Worm (Caenorhabditis elegans) whole organism, mixed stage, embryonic: ENCODE data around the gene T04A8.13.
A peak's percentile ranks its signal among the peaks of the same experiment; 100 is the strongest.

Source experiments
- M03D4.4 ChIP-seq: sonication (generic microtip); optimal IDR thresholded peaks from 2 replicates; lab custom pipeline; 2017; ENCODE audit warnings: mild to moderate bottlenecking, missing genetic modification characterization, missing compliant biosample characterization
- bed-3 ChIP-seq: fragments of 200-800 bp; sonication (Bioruptor generic); optimal IDR thresholded peaks from 3 replicates; lab custom pipeline; 2018; ENCODE audit warnings: mild to moderate bottlenecking, missing genetic modification characterization, moderate library complexity, missing compliant biosample characterization
- blmp-1 ChIP-seq: fragments of 150-350 bp; optimal IDR thresholded peaks from 2 replicates; lab custom pipeline; 2014; ENCODE audit warnings: missing biosample characterization, missing genetic modification characterization
- ceh-39 ChIP-seq: fragments of 150-350 bp; optimal IDR thresholded peaks from 2 replicates; lab custom pipeline; 2014; ENCODE audit warnings: missing biosample characterization, missing genetic modification characterization
- ceh-43 ChIP-seq: fragments of 200-800 bp; sonication (Bioruptor generic); optimal IDR thresholded peaks from 2 replicates; lab custom pipeline; 2018; ENCODE audit warnings: mild to moderate bottlenecking, missing genetic modification characterization, moderate library complexity, missing compliant biosample characterization
- ceh-83 ChIP-seq: fragments of 200-800 bp; sonication (Bioruptor generic); optimal IDR thresholded peaks from 2 replicates; lab custom pipeline; 2018; ENCODE audit warnings: mild to moderate bottlenecking, missing genetic modification characterization, missing compliant biosample characterization
- ces-1 ChIP-seq: fragments of 150-350 bp; optimal IDR thresholded peaks from 2 replicates; lab custom pipeline; 2014; ENCODE audit warnings: missing biosample characterization, missing genetic modification reagents, missing genetic modification characterization
- cnd-1 ChIP-seq: fragments of 200-800 bp; sonication (Bioruptor generic); optimal IDR thresholded peaks from 2 replicates; lab custom pipeline; 2018; ENCODE audit warnings: mild to moderate bottlenecking, missing genetic modification characterization, missing compliant biosample characterization
- drap-1 ChIP-seq: fragments of 200-800 bp; sonication (Bioruptor generic); optimal IDR thresholded peaks from 3 replicates; lab custom pipeline; 2018; ENCODE audit warnings: mild to moderate bottlenecking, missing genetic modification characterization, missing compliant biosample characterization
- elt-1 ChIP-seq: sonication (generic microtip); optimal IDR thresholded peaks from 2 replicates; lab custom pipeline; 2017; ENCODE audit warnings: missing genetic modification characterization, mild to moderate bottlenecking, missing compliant biosample characterization, antibody characterized with exemption, moderate library complexity, borderline replicate concordance; ENCODE audit not compliant: insufficient read depth
- elt-3 ChIP-seq: fragments of 150-350 bp; optimal IDR thresholded peaks from 2 replicates; lab custom pipeline; 2014; ENCODE audit warnings: missing biosample characterization, missing genetic modification characterization
- flh-1 ChIP-seq: fragments of 200-800 bp; sonication (Bioruptor generic); optimal IDR thresholded peaks from 2 replicates; lab custom pipeline; 2018; ENCODE audit warnings: mild to moderate bottlenecking, missing genetic modification characterization, moderate library complexity, missing compliant biosample characterization
- ham-2 ChIP-seq: fragments of 200-800 bp; sonication (Bioruptor generic); optimal IDR thresholded peaks from 2 replicates; lab custom pipeline; 2018; ENCODE audit warnings: mild to moderate bottlenecking, missing genetic modification characterization, missing compliant biosample characterization
- hlh-1 ChIP-seq: fragments of 150-350 bp; optimal IDR thresholded peaks from 2 replicates; lab custom pipeline; 2014; ENCODE audit warnings: missing biosample characterization, missing genetic modification reagents, missing genetic modification characterization
- lin-13 ChIP-seq: fragments of 150-350 bp; optimal IDR thresholded peaks from 2 replicates; lab custom pipeline; 2014; ENCODE audit warnings: missing biosample characterization, missing genetic modification characterization
- lin-32 ChIP-seq: fragments of 200-800 bp; sonication (Bioruptor generic); optimal IDR thresholded peaks from 2 replicates; lab custom pipeline; 2018; ENCODE audit warnings: mild to moderate bottlenecking, missing genetic modification characterization, missing compliant biosample characterization
- lsy-2 ChIP-seq: fragments of 150-350 bp; optimal IDR thresholded peaks from 2 replicates; lab custom pipeline; 2014; ENCODE audit warnings: missing biosample characterization, missing genetic modification characterization
- mab-5 ChIP-seq: fragments of 150-350 bp; optimal IDR thresholded peaks from 2 replicates; lab custom pipeline; 2014; ENCODE audit warnings: missing biosample characterization, missing genetic modification characterization
- mep-1 ChIP-seq: fragments of 150-350 bp; optimal IDR thresholded peaks from 2 replicates; lab custom pipeline; 2017; ENCODE audit warnings: missing biosample characterization, missing genetic modification reagents, missing genetic modification characterization, inconsistent platforms
- mls-2 ChIP-seq: sonication (generic microtip); optimal IDR thresholded peaks from 2 replicates; lab custom pipeline; 2016; ENCODE audit warnings: mild to moderate bottlenecking, missing genetic modification characterization, moderate library complexity, missing compliant biosample characterization
- nhr-12 ChIP-seq: fragments of 150-350 bp; optimal IDR thresholded peaks from 2 replicates; lab custom pipeline; 2014; ENCODE audit warnings: missing biosample characterization, missing genetic modification characterization
- nhr-2 ChIP-seq: fragments of 150-350 bp; optimal IDR thresholded peaks from 2 replicates; lab custom pipeline; 2014; ENCODE audit warnings: missing biosample characterization, missing genetic modification characterization
- nhr-237 ChIP-seq: fragments of 150-350 bp; optimal IDR thresholded peaks from 2 replicates; lab custom pipeline; 2014; ENCODE audit warnings: missing biosample characterization, missing genetic modification characterization
- nhr-28 ChIP-seq: fragments of 150-350 bp; optimal IDR thresholded peaks from 2 replicates; lab custom pipeline; 2014; ENCODE audit warnings: missing biosample characterization, missing genetic modification characterization
- nhr-76 ChIP-seq: sonication (generic microtip); optimal IDR thresholded peaks from 2 replicates; lab custom pipeline; 2017; ENCODE audit warnings: missing biosample characterization, missing genetic modification characterization
- pha-4 ChIP-seq: fragments of 150-350 bp; optimal IDR thresholded peaks from 2 replicates; lab custom pipeline; 2018; ENCODE audit warnings: missing biosample characterization, missing genetic modification reagents, missing genetic modification characterization
- sem-2 ChIP-seq: fragments of 200-800 bp; sonication (Bioruptor generic); optimal IDR thresholded peaks from 2 replicates; lab custom pipeline; 2018; ENCODE audit warnings: mild to moderate bottlenecking, missing genetic modification characterization, missing compliant biosample characterization
- snpc-4 ChIP-seq: fragments of 150-350 bp; optimal IDR thresholded peaks from 2 replicates; lab custom pipeline; 2014; ENCODE audit warnings: missing biosample characterization, missing genetic modification characterization
- sptf-1 ChIP-seq: sonication (generic microtip); optimal IDR thresholded peaks from 2 replicates; lab custom pipeline; 2017; ENCODE audit warnings: mild to moderate bottlenecking, missing genetic modification characterization, moderate library complexity, missing compliant biosample characterization
- tbx-8 ChIP-seq: fragments of 200-800 bp; sonication (Bioruptor generic); optimal IDR thresholded peaks from 2 replicates; lab custom pipeline; 2018; ENCODE audit warnings: mild to moderate bottlenecking, missing genetic modification characterization, moderate library complexity, missing compliant biosample characterization
- unc-120 ChIP-seq: sonication (generic microtip); optimal IDR thresholded peaks from 2 replicates; lab custom pipeline; 2017; ENCODE audit warnings: missing genetic modification characterization, missing compliant biosample characterization; ENCODE audit not compliant: poor library complexity, severe bottlenecking
- unc-39 ChIP-seq: fragments of 150-350 bp; optimal IDR thresholded peaks from 2 replicates; lab custom pipeline; 2014; ENCODE audit warnings: missing biosample characterization, missing genetic modification characterization
- unc-62 ChIP-seq: fragments of 150-350 bp; optimal IDR thresholded peaks from 2 replicates; lab custom pipeline; 2014; ENCODE audit warnings: missing biosample characterization, missing genetic modification reagents, missing genetic modification characterization
- zip-8 ChIP-seq: fragments of 150-350 bp; optimal IDR thresholded peaks from 2 replicates; lab custom pipeline; 2014; ENCODE audit warnings: missing biosample characterization, missing genetic modification characterization
- ztf-11 ChIP-seq: fragments of 150-350 bp; optimal IDR thresholded peaks from 2 replicates; lab custom pipeline; 2014; ENCODE audit warnings: missing biosample characterization, missing genetic modification characterization

Gene T04A8.13

ce11 chrIII:4754001-4754561 is 47.3 kb downstream of the T04A8.13 start, which contains the start of the genes rps-0 and rbg-3:
Gene rps-0, minus strand, starts transcription at chrIII:4754051.
Gene rbg-3, plus strand, starts transcription at chrIII:4754424.
- TF ChIP-seq pha-4 = peak; percentile 81
- TF ChIP-seq unc-120 (tag; lab: Kevin White, UChicago) = peak; percentile 65
- TF ChIP-seq lin-13 = peak; percentile 79
- no peak for TF ChIP-seq flh-1 (GFP tag; lab: Kevin White, UChicago)
- no peak for TF ChIP-seq nhr-28 (tag; lab: Kevin White, UChicago)
- no peak for TF ChIP-seq elt-1 (tag; lab: Kevin White, UChicago)
- peak; percentile 56 for TF ChIP-seq mab-5 (tag; lab: Kevin White, UChicago)
- peak; percentile 90 for TF ChIP-seq lsy-2 (tag; lab: Kevin White, UChicago)
- peak; percentile 86 for TF ChIP-seq ceh-39
- TF ChIP-seq ces-1 = peak; percentile 96
- TF ChIP-seq mep-1 (tag; lab: Kevin White, UChicago) = peak; percentile 98
- peak; percentile 91 for TF ChIP-seq nhr-237
- TF ChIP-seq hlh-1 (tag; lab: Kevin White, UChicago) = peak; percentile 61
- TF ChIP-seq drap-1 (GFP tag; lab: Kevin White, UChicago) = peak; percentile 43
- no peak for TF ChIP-seq ztf-11 (tag; lab: Kevin White, UChicago)
- peak; percentile 17 for TF ChIP-seq elt-3 (tag; lab: Kevin White, UChicago)

ce11 chrIII:4756983-4757382 is 50.2 kb downstream of the T04A8.13 start, which contains the start of gene fbxl-2:
Gene fbxl-2, plus strand, starts transcription at chrIII:4757260.
- TF ChIP-seq drap-1 (GFP tag; lab: Kevin White, UChicago) (peak; percentile 80), ceh-43 (GFP tag; lab: Kevin White, UChicago) (peak; percentile 68), bed-3 (GFP tag; lab: Kevin White, UChicago) (peak; percentile 41), pha-4 (peak; percentile 94), cnd-1 (tag; lab: Kevin White, UChicago) (peak; percentile 84), unc-120 (tag; lab: Kevin White, UChicago) (peak; percentile 51), sptf-1 (tag; lab: Kevin White, UChicago) (peak; percentile 89), ztf-11 (tag; lab: Kevin White, UChicago) (peak; percentile 73), blmp-1 (no peak), nhr-2 (peak; percentile 33), ces-1 (no peak), mep-1 (tag; lab: Kevin White, UChicago) (peak; percentile 95), zip-8 (tag; lab: Kevin White, UChicago) (no peak), lin-32 (GFP tag; lab: Kevin White, UChicago) (peak; percentile 72), mls-2 (tag; lab: Kevin White, UChicago) (peak; percentile 77), snpc-4 (tag; lab: Kevin White, UChicago) (no peak), hlh-1 (tag; lab: Kevin White, UChicago) (peak; percentile 34), M03D4.4 (tag; lab: Kevin White, UChicago) (peak; percentile 83), elt-1 (tag; lab: Kevin White, UChicago) (no peak), lsy-2 (tag; lab: Kevin White, UChicago) (peak; percentile 92), ham-2 (GFP tag; lab: Kevin White, UChicago) (peak; percentile 58), sem-2 (peak; percentile 46), unc-39 (tag; lab: Kevin White, UChicago) (no peak), tbx-8 (peak; percentile 47), ceh-39 (peak; percentile 78), lin-13 (peak; percentile 98), flh-1 (GFP tag; lab: Kevin White, UChicago) (peak; percentile 10), nhr-76 (tag; lab: Kevin White, UChicago) (no peak), nhr-12 (peak; percentile 63), nhr-28 (tag; lab: Kevin White, UChicago) (no peak), mab-5 (tag; lab: Kevin White, UChicago) (peak; percentile 50), unc-62 (GFP tag; lab: Kevin White, UChicago) (no peak), ceh-83 (peak; percentile 73), nhr-237 (peak; percentile 94), elt-3 (tag; lab: Kevin White, UChicago) (peak; percentile 71)
